Worm (Caenorhabditis elegans) whole organism, L1 larva: ENCODE data around the gene snb-1.

Experiments used
- C04F5.9 ChIP-seq: sonication (generic microtip); optimal IDR thresholded peaks from 2 replicates; lab custom pipeline; 2016; ENCODE audit warnings: missing genetic modification characterization, missing compliant biosample characterization
- C34B4.2 ChIP-seq: sonication (generic microtip); optimal IDR thresholded peaks from 2 replicates; lab custom pipeline; 2017; ENCODE audit warnings: mild to moderate bottlenecking, missing genetic modification characterization, missing compliant biosample characterization
- aha-1 ChIP-seq: fragments of 150-350 bp; optimal IDR thresholded peaks from 2 replicates; lab custom pipeline; 2014; ENCODE audit warnings: missing biosample characterization, missing genetic modification characterization
- ama-1 ChIP-seq: fragments of 150-350 bp; optimal IDR thresholded peaks from 2 replicates; lab custom pipeline; 2014
- ceh-63 ChIP-seq: fragments of 200-800 bp; sonication (Bioruptor generic); optimal IDR thresholded peaks from 2 replicates; lab custom pipeline; 2018; ENCODE audit warnings: mild to moderate bottlenecking, missing genetic modification characterization, missing compliant biosample characterization
- ceh-82 ChIP-seq, 3 experiments: fragments of 150-350 bp in 1 of 3; sonication (generic microtip) in 2 of 3; optimal IDR thresholded peaks; 2 replicates each; lab custom pipeline; 2014 to 2017; ENCODE audit warnings: missing biosample characterization in 3 of 3, missing genetic modification characterization in 3 of 3
- ceh-90 ChIP-seq: sonication (generic microtip); optimal IDR thresholded peaks from 2 replicates; lab custom pipeline; 2016; ENCODE audit warnings: missing genetic modification characterization, missing compliant biosample characterization
- dpl-1 ChIP-seq, 3 experiments: fragments of 150-350 bp in 2 of 3; sonication (generic microtip) in 1 of 3; optimal IDR thresholded peaks; 2 replicates each; lab custom pipeline; 2014 to 2017; ENCODE audit warnings: missing biosample characterization in 3 of 3, missing genetic modification characterization in 3 of 3, missing genetic modification reagents in 3 of 3
- dsc-1 ChIP-seq: sonication (generic microtip); optimal IDR thresholded peaks from 2 replicates; lab custom pipeline; 2016; ENCODE audit warnings: mild to moderate bottlenecking, missing genetic modification characterization, missing compliant biosample characterization
- efl-1 ChIP-seq, 4 experiments: fragments of 150-350 bp; optimal IDR thresholded peaks in 3 of 4; peaks in 1 of 4; 1 replicate in 1 of 4; 2 replicates in 3 of 4; lab custom pipeline; 2014; ENCODE audit warnings: missing biosample characterization in 2 of 4, missing genetic modification characterization in 2 of 4, missing genetic modification reagents in 2 of 4
- elt-2 ChIP-seq: sonication (generic microtip); optimal IDR thresholded peaks from 2 replicates; lab custom pipeline; 2016; ENCODE audit warnings: missing genetic modification characterization, mild to moderate bottlenecking, inconsistent platforms, missing compliant biosample characterization, missing genetic modification reagents
- elt-3 ChIP-seq, 6 experiments: fragments of 150-350 bp in 1 of 6; sonication (generic microtip); optimal IDR thresholded peaks; 2 replicates each; lab custom pipeline; 2017 to 2018; ENCODE audit warnings: missing biosample characterization in 6 of 6, missing genetic modification characterization in 6 of 6, inconsistent platforms in 1 of 6
- fkh-10 ChIP-seq: sonication (generic microtip); optimal IDR thresholded peaks from 2 replicates; lab custom pipeline; 2017; ENCODE audit warnings: missing biosample characterization, missing genetic modification reagents, missing genetic modification characterization
- fos-1 ChIP-seq: fragments of 150-350 bp; optimal IDR thresholded peaks from 2 replicates; lab custom pipeline; 2014; ENCODE audit warnings: missing biosample characterization, missing genetic modification characterization
- hlh-17 ChIP-seq: fragments of 200-800 bp; sonication (Bioruptor generic); optimal IDR thresholded peaks from 2 replicates; lab custom pipeline; 2018; ENCODE audit warnings: missing genetic modification characterization, mild to moderate bottlenecking, missing compliant biosample characterization, moderate library complexity, borderline replicate concordance
- hpl-2 ChIP-seq: fragments of 150-350 bp; optimal IDR thresholded peaks from 2 replicates; lab custom pipeline; 2014; ENCODE audit warnings: missing biosample characterization, missing genetic modification reagents, missing genetic modification characterization
- jun-1 ChIP-seq: fragments of 150-350 bp; optimal IDR thresholded peaks from 2 replicates; lab custom pipeline; 2014; ENCODE audit warnings: missing biosample characterization, missing genetic modification reagents, missing genetic modification characterization
- lin-14 ChIP-seq: fragments of 200-800 bp; sonication (Bioruptor generic); optimal IDR thresholded peaks from 2 replicates; lab custom pipeline; 2018; ENCODE audit warnings: mild to moderate bottlenecking, missing genetic modification characterization, moderate library complexity, missing compliant biosample characterization
- lir-3 ChIP-seq: sonication (generic microtip); optimal IDR thresholded peaks from 2 replicates; lab custom pipeline; 2016; ENCODE audit warnings: mild to moderate bottlenecking, missing genetic modification characterization, moderate library complexity, missing compliant biosample characterization; ENCODE audit not compliant: poor library complexity
- mef-2 ChIP-seq: fragments of 150-350 bp; optimal IDR thresholded peaks from 2 replicates; lab custom pipeline; 2014; ENCODE audit warnings: missing biosample characterization, missing genetic modification characterization
- nhr-11 ChIP-seq: fragments of 150-350 bp; optimal IDR thresholded peaks from 2 replicates; lab custom pipeline; 2014; ENCODE audit warnings: missing biosample characterization, missing genetic modification characterization
- nhr-12 ChIP-seq: sonication (generic microtip); optimal IDR thresholded peaks from 2 replicates; lab custom pipeline; 2017; ENCODE audit warnings: missing biosample characterization, missing genetic modification characterization
- nhr-19 ChIP-seq: fragments of 200-800 bp; sonication (Bioruptor generic); conservative IDR thresholded peaks from 2 replicates; pipeline ENCODE4 v1.3.6; 2022; ENCODE audit warnings: missing genetic modification characterization, missing compliant biosample characterization
- nhr-20 ChIP-seq: sonication (generic microtip); optimal IDR thresholded peaks from 2 replicates; lab custom pipeline; 2016; ENCODE audit warnings: mild to moderate bottlenecking, missing genetic modification characterization, missing compliant biosample characterization
- nhr-28 ChIP-seq: fragments of 150-350 bp; optimal IDR thresholded peaks from 2 replicates; lab custom pipeline; 2014; ENCODE audit warnings: missing biosample characterization, missing genetic modification characterization
- nhr-47 ChIP-seq: sonication (generic microtip); optimal IDR thresholded peaks from 2 replicates; lab custom pipeline; 2016; ENCODE audit warnings: mild to moderate bottlenecking, missing genetic modification characterization, moderate library complexity, missing compliant biosample characterization
- nhr-77 ChIP-seq: fragments of 150-350 bp; optimal IDR thresholded peaks from 2 replicates; lab custom pipeline; 2014; ENCODE audit warnings: missing biosample characterization, missing genetic modification characterization
- pqm-1 ChIP-seq: sonication (generic microtip); optimal IDR thresholded peaks from 3 replicates; lab custom pipeline; 2017; ENCODE audit warnings: missing biosample characterization, missing genetic modification characterization
- skn-1 ChIP-seq: fragments of 150-350 bp; optimal IDR thresholded peaks from 2 replicates; lab custom pipeline; 2014; ENCODE audit warnings: missing biosample characterization, missing genetic modification characterization
- snpc-4 ChIP-seq: fragments of 150-350 bp; optimal IDR thresholded peaks from 2 replicates; lab custom pipeline; 2014; ENCODE audit warnings: missing biosample characterization, missing genetic modification characterization
- snu-23 ChIP-seq: sonication (generic microtip); optimal IDR thresholded peaks from 2 replicates; lab custom pipeline; 2016; ENCODE audit warnings: missing genetic modification characterization, missing compliant biosample characterization
- sox-4 ChIP-seq: sonication (generic microtip); optimal IDR thresholded peaks from 2 replicates; lab custom pipeline; 2016; ENCODE audit warnings: missing genetic modification characterization, missing compliant biosample characterization
- sptf-1 ChIP-seq: fragments of 150-350 bp; optimal IDR thresholded peaks from 2 replicates; lab custom pipeline; 2014; ENCODE audit warnings: missing biosample characterization, missing genetic modification characterization
- sup-37 ChIP-seq: fragments of 200-800 bp; sonication (Bioruptor generic); optimal IDR thresholded peaks from 2 replicates; lab custom pipeline; 2018; ENCODE audit warnings: mild to moderate bottlenecking, missing genetic modification characterization, missing compliant biosample characterization
- swsn-7 ChIP-seq: sonication (generic microtip); optimal IDR thresholded peaks from 2 replicates; lab custom pipeline; 2016; ENCODE audit warnings: missing genetic modification characterization, missing compliant biosample characterization
- tbx-2 ChIP-seq: sonication (generic microtip); optimal IDR thresholded peaks from 2 replicates; lab custom pipeline; 2016; ENCODE audit warnings: missing genetic modification characterization, missing compliant biosample characterization
- tlp-1 ChIP-seq: fragments of 150-350 bp; optimal IDR thresholded peaks from 2 replicates; lab custom pipeline; 2014; ENCODE audit warnings: missing biosample characterization, missing genetic modification characterization
- unc-130 ChIP-seq: fragments of 150-350 bp; optimal IDR thresholded peaks from 2 replicates; lab custom pipeline; 2017; ENCODE audit warnings: missing biosample characterization, missing genetic modification characterization, inconsistent platforms
- xbp-1 ChIP-seq: sonication (generic microtip); optimal IDR thresholded peaks from 2 replicates; lab custom pipeline; 2016; ENCODE audit warnings: missing genetic modification characterization, missing compliant biosample characterization
- ztf-4 ChIP-seq: fragments of 150-350 bp; optimal IDR thresholded peaks from 2 replicates; lab custom pipeline; 2014; ENCODE audit warnings: missing biosample characterization, missing genetic modification characterization

snb-1 gene

DNA sequence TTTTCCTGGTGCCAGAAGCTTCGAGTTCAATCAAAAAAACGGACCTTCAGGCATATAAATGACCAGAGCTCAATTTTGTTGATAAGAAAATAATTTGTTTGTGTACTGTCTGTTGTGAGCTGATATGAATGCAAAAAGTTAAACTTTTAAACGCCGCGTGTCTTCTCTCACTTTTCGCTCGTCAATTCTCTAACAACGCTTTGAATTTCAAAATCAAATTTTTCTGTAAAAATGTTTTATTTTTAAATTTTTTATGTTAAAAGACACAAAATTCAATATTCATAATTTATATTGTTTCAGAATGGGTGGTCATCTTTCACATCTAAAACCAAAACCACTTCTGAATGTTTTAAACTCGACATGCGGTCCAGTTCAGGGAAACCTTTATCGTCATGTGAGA is 17.7 kb upstream of the snb-1 start, which contains the start of gene cest-31:
Gene cest-31 (plus strand): TSS at position 301 of the 400 bp plus-strand sequence.
- TF ChIP-seq tlp-1 (tag; lab: Kevin White, UChicago) (no peak), efl-1 (optimal IDR thresholded peaks at IDR 0.05; lab: Kevin White, UChicago) (no peak), efl-1 (GFP tag; optimal IDR thresholded peaks at IDR 0.05 in 1 of 2; lab: Kevin White, UChicago) (peak in 1 of 2 experiments; percentile 47)

DNA sequence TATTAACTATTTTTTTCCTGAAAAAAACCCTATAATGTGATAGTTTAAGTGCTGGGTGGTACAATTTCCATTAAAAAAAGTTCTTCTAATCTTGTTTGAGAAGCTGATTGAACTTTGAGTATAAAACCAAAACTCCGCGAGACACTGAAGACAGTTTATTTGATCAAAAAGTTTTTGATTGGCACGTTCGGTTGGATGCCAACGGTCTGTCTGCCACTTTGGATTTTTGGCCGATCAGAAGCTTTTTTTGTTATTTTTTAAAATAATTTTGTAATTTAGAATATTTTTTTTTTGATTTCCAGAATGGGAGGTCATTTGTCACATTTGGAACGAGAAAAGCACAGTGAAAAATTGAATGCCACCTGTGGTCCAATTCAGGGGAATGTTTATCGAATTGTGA is 13.2 kb upstream of the snb-1 start, which contains the start of gene cest-28:
Gene cest-28 (plus strand): TSS at position 301 of the 400 bp plus-strand sequence.
- TF ChIP-seq sox-4 (tag; lab: Kevin White, UChicago): no peak
- TF ChIP-seq dsc-1: no peak
- TF ChIP-seq, all 84 proteins: peak for 0

DNA sequence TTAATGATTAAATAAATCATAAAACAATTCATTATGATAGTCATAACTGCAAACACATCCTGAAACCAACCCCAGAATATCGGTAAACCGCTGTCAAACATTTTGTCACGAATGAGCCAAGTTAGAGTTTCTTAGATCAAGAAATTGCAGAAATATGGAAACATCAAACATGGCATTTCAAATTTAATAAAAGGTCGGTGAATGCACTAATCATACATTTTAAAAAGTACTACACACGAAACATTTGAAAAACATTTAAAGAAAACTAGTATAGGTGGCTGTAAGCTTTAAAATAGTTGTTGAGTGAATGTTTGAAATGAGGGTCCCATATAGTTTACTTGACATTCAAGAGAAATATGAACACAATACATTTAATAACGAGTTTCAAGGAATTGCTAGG is 12.4 kb upstream of the snb-1 start, which contains the start of gene str-180:
Gene str-180 (minus strand): TSS at position 101 of the 400 bp plus-strand sequence.
- TF ChIP-seq ama-1: no peak
- no peak for TF ChIP-seq tbx-2

- TF ChIP-seq efl-1 (optimal IDR thresholded peaks at IDR 0.05; lab: Kevin White, UChicago) (no peak), efl-1 (GFP tag; optimal IDR thresholded peaks at IDR 0.05 in 1 of 2; lab: Kevin White, UChicago) (peak in 1 of 2 experiments; percentile 70), ceh-82 (tag; optimal IDR thresholded peaks at IDR 0.05; lab: Kevin White, UChicago) (no peak), elt-2 (peak; percentile 51), nhr-12 (tag; lab: Kevin White, UChicago) (no peak)
- TF ChIP-seq, all 84 proteins: peak for 2
Observed at ce11 chrV:6666557-6666956, 10.3 kb upstream of the snb-1 start.

- TF ChIP-seq C04F5.9: no peak
- peak in 1 of 6 experiments; percentile 37 for TF ChIP-seq elt-3 (tag; optimal IDR thresholded peaks at IDR 0.05; lab: Kevin White, UChicago)
- peak; percentile 83 for TF ChIP-seq elt-2
- TF ChIP-seq ceh-90 (tag; lab: Kevin White, UChicago): no peak
- no peak for TF ChIP-seq nhr-11 (tag; lab: Kevin White, UChicago)
- TF ChIP-seq sup-37 (GFP tag; lab: Kevin White, UChicago): no peak
- TF ChIP-seq nhr-20 (tag; lab: Kevin White, UChicago): peak; percentile 20
Observed at ce11 chrV:6665751-6666150, 9.4 kb upstream of the snb-1 start, which contains the start of gene pmp-5. pmp-5 (minus strand) TSS chrV:6665813.

ce11 chrV:6662505-6662904 is 6.2 kb upstream of the snb-1 start:
- TF ChIP-seq nhr-20 (tag; lab: Kevin White, UChicago) (no peak), xbp-1 (tag; lab: Kevin White, UChicago) (no peak), sptf-1 (no peak), aha-1 (tag; lab: Kevin White, UChicago) (no peak), ama-1 (no peak), lir-3 (no peak), ceh-63 (GFP tag; lab: Kevin White, UChicago) (no peak), unc-130 (tag; lab: Kevin White, UChicago) (no peak), lin-14 (GFP tag; lab: Kevin White, UChicago) (peak; percentile 9), mef-2 (tag; lab: Kevin White, UChicago) (no peak), ceh-82 (tag; optimal IDR thresholded peaks at IDR 0.05; lab: Kevin White, UChicago) (no peak), hpl-2 (GFP tag; lab: Kevin White, UChicago) (no peak), dsc-1 (peak; percentile 2)

ce11 chrV:6661658-6662057 is 5.4 kb upstream of the snb-1 start:
- no peak for TF ChIP-seq snpc-4 (tag; lab: Kevin White, UChicago)
- peak; percentile 14 for TF ChIP-seq fkh-10 (GFP tag; lab: Kevin White, UChicago)
- TF ChIP-seq jun-1: no peak
- peak; percentile 56 for TF ChIP-seq nhr-47
- TF ChIP-seq nhr-28 (tag; lab: Kevin White, UChicago): no peak
- no peak for TF ChIP-seq pqm-1 (tag; lab: Kevin White, UChicago)
- TF ChIP-seq ztf-4 (tag; lab: Kevin White, UChicago): no peak
- no peak for TF ChIP-seq nhr-12 (tag; lab: Kevin White, UChicago)
- no peak for TF ChIP-seq elt-2
- TF ChIP-seq skn-1 (tag; lab: Kevin White, UChicago): no peak
- no peak for TF ChIP-seq nhr-19
- no peak for TF ChIP-seq ceh-90 (tag; lab: Kevin White, UChicago)
- no peak for TF ChIP-seq mef-2 (tag; lab: Kevin White, UChicago)
- no peak for TF ChIP-seq hlh-17
- TF ChIP-seq ceh-63 (GFP tag; lab: Kevin White, UChicago): no peak
- no peak for TF ChIP-seq hpl-2 (GFP tag; lab: Kevin White, UChicago)
- no peak for TF ChIP-seq dpl-1 (GFP tag; optimal IDR thresholded peaks at IDR 0.05; lab: Kevin White, UChicago)
- TF ChIP-seq swsn-7 (tag; lab: Kevin White, UChicago): peak; percentile 8
- TF ChIP-seq C34B4.2 (tag; lab: Kevin White, UChicago): no peak
- TF ChIP-seq fos-1 (tag; lab: Kevin White, UChicago): no peak
- TF ChIP-seq nhr-77: no peak
- no peak for TF ChIP-seq snu-23
